Fruit fly (Drosophila melanogaster): Measurements from ENCODE around the gene CG32536.

The CG32536 gene

DNA sequence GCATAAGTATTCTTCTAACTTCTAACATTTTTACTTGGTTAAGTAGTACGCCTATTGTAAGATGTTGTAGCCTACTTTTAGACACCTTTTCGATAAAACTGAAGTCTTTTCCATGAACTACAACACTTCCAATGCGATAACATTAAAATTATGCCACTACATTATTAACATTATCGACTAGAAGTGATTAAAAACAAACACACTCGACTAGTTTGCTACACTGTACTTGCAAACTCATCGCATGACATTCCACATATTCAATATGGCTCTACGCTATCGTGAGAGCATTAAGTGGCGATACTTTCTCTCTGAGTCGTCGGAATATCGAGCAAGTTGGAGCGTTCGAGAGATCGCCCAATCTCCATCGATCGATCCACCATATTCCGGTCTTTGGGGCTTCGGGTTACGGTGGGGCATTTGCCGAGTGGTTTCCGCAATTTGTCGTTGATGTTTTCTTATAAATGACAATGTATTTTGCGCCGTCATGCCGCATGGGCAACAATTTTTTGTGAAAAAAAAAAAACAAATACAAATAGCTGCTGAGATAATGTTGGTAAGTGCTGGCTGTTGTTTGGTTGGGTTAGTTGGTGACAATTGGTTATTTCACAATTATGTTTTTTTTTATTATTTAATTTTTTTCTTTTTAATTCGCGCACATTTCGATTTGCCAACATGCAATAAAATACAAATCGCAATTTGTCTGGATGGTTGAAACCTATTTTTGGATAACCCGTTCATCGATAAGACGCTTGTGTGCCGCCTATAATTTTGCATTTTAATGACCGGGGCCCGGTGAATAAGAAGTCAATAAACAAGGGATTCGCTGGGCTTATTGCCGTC, 38.9 kb upstream of the CG32536 start (continued):
- TF ChIP-seq Hsf (GFP tag; optimal IDR thresholded peaks at IDR 0.05) (no peak), mirr (GFP tag; optimal IDR thresholded peaks at IDR 0.05) (peak; percentile 35), Scr (GFP tag; IDR thresholded peaks at IDR 0.05; ENCODE audit: partially characterized antibody) (0 out of 2 replicates have a peak, but pooled peaks have one; percentile 15), CG15479 (GFP tag; optimal IDR thresholded peaks at IDR 0.05) (no peak), CG1529 (GFP tag; optimal IDR thresholded peaks at IDR 0.05) (no peak), jing (GFP tag; optimal IDR thresholded peaks at IDR 0.05) (no peak), CG30431 (GFP tag; optimal IDR thresholded peaks at IDR 0.05) (no peak), grn (GFP tag; optimal IDR thresholded peaks at IDR 0.05) (peak; percentile 58), CG15696 (tag; optimal IDR thresholded peaks at IDR 0.05) (no peak), Doc3 (GFP tag; IDR thresholded peaks at IDR 0.05; ENCODE audit: partially characterized antibody) (peak; percentile 25; the same call in 1 of the 3 replicates), unc-4 (GFP tag; IDR thresholded peaks at IDR 0.05; ENCODE audit: partially characterized antibody) (no peak), CG7963 (GFP tag; IDR thresholded peaks at IDR 0.05; ENCODE audit: partially characterized antibody) (no peak), danr (GFP tag; IDR thresholded peaks at IDR 0.05) (no peak), kni (GFP tag; optimal IDR thresholded peaks at IDR 0.05) (no peak), dmrt11E (tag; optimal IDR thresholded peaks at IDR 0.05) (no peak), CG11456 (GFP tag; IDR thresholded peaks at IDR 0.05) (no peak), HLH54F (GFP tag; optimal IDR thresholded peaks at IDR 0.05) (no peak), CG8290 (GFP tag; optimal IDR thresholded peaks at IDR 0.05) (peak; percentile 87), CG8290 (tag; optimal IDR thresholded peaks at IDR 0.05) (peak; percentile 69 to 85), CG15269 (tag; optimal IDR thresholded peaks at IDR 0.05) (no peak), CG10565 (GFP tag; optimal IDR thresholded peaks at IDR 0.05) (no peak), MTF-1 (GFP tag; optimal IDR thresholded peaks at IDR 0.05; ENCODE audit: borderline replicate concordance) (no peak)

DNA sequence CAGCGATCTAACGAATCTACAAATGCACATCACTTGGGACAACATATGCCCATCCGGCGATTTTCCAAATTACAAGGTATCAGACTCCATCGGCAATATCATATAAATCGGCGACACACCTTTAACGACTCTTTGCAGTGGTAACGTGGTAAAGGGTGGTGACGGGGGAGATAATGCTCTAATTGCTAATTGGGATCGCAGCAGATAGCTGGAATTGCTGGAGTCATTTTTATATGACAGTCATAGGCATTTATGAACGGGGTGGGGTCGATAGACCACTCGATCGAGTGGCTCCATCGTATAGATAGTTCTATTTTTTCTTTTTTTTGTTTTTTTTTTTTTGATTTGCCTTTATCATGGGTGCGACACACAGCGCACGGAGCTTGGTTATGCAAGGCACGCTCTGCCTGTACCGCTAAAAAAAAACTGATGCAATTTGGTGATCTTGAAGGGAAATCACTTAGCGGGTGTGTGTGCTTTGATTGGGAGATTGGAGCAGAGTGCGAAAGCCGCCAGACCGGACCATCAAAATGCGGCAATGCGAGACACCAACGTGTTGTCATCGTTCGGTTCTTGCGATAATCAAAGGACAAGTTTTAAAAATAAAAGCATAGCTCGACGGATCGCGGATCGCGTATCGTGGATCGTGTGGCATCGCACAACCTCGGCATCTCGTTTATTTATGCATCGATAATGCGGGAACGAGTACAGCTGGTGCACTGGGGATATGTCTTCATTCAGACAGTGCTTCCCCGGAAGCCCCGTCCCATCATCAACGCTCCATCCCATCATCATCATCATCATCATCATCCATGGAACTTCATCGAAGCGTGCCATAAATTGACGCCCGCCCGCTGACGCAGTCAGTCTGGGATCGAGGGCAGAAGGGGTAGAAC, 37.8 kb upstream of the CG32536 start:
- TF ChIP-seq mirr (GFP tag; optimal IDR thresholded peaks at IDR 0.05) (peak; percentile 17), Adf1 (GFP tag; IDR thresholded peaks at IDR 0.05) (no peak), ttk (GFP tag; IDR thresholded peaks at IDR 0.05) (no peak), Rx (GFP tag; IDR thresholded peaks at IDR 0.05) (no peak), dpn (GFP tag; optimal IDR thresholded peaks at IDR 0.05) (no peak), nom (GFP tag; optimal IDR thresholded peaks at IDR 0.05) (peak; percentile 37), crol (GFP tag; IDR thresholded peaks at IDR 0.05) (0 out of 2 replicates have a peak, but pooled peaks have one; percentile 7), C15 (GFP tag; IDR thresholded peaks at IDR 0.05) (no peak), CG12659 (GFP tag; optimal IDR thresholded peaks at IDR 0.05) (no peak), CG15073 (GFP tag; optimal IDR thresholded peaks at IDR 0.05) (no peak), Pdp1 (GFP tag; optimal IDR thresholded peaks at IDR 0.05) (peak in 1 of 2 experiments; percentile 80), exex (tag; optimal IDR thresholded peaks at IDR 0.05) (peak; percentile 66), nau (GFP tag; optimal IDR thresholded peaks at IDR 0.05) (no peak), lola (GFP tag; optimal IDR thresholded peaks at IDR 0.05) (no peak), grn (GFP tag; optimal IDR thresholded peaks at IDR 0.05) (peak; percentile 55)

All from whole organism, embryonic.